Fruit fly (Drosophila melanogaster) whole organism, embryonic: ENCODE measurements around the gene Rbf2.
A peak's percentile ranks its signal among the peaks of the same experiment; 100 is the strongest.

Source experiments
- Awh ChIP-seq: fragments of 200-800 bp; sonication (Bioruptor generic); IDR thresholded peaks from 2 replicates; pipeline ENCODE4, ENCODE4 v1.3.6; 2022; ENCODE audit warnings: missing biosample characterization, missing genetic modification characterization
- CG10565 ChIP-seq: fragments of 200-800 bp; sonication (Bioruptor generic); optimal IDR thresholded peaks from 3 replicates; lab custom pipeline; 2016; ENCODE audit warnings: missing biosample characterization, mild to moderate bottlenecking, missing genetic modification characterization
- CG10979 ChIP-seq: fragments of 200-800 bp; sonication (Bioruptor generic); optimal IDR thresholded peaks from 2 replicates; lab custom pipeline; 2018; ENCODE audit warnings: missing biosample characterization, mild to moderate bottlenecking, missing genetic modification characterization, moderate library complexity
- CG11456 ChIP-seq: fragments of 200-800 bp; sonication (Bioruptor generic); IDR thresholded peaks from 3 replicates; pipeline ENCODE4 v1.3.6; 2022; ENCODE audit warnings: missing biosample characterization, missing genetic modification characterization
- CG12659 ChIP-seq: fragments of 200-800 bp; sonication (Bioruptor generic); optimal IDR thresholded peaks from 3 replicates; lab custom pipeline; 2017; ENCODE audit warnings: mild to moderate bottlenecking, missing biosample characterization, missing genetic modification reagents, missing genetic modification characterization
- CG12769 ChIP-seq: fragments of 200-800 bp; sonication (Bioruptor generic); optimal IDR thresholded peaks from 2 replicates; lab custom pipeline; 2019; ENCODE audit warnings: missing biosample characterization, mild to moderate bottlenecking, missing genetic modification characterization, moderate library complexity
- CG14860 ChIP-seq: fragments of 200-800 bp; sonication (Bioruptor generic); IDR thresholded peaks from 3 replicates; pipeline ENCODE4 v1.3.6; 2022; ENCODE audit warnings: missing biosample characterization, missing genetic modification characterization; ENCODE audit not compliant: partially characterized antibody
- CG18476 ChIP-seq: fragments of 200-800 bp; sonication (Bioruptor generic); optimal IDR thresholded peaks from 2 replicates; lab custom pipeline; 2016; ENCODE audit warnings: missing biosample characterization, mild to moderate bottlenecking, missing genetic modification characterization
- CG2199 ChIP-seq: fragments of 200-800 bp; sonication (Bioruptor generic); IDR thresholded peaks from 3 replicates; pipeline ENCODE4 v1.3.6; 2022; ENCODE audit warnings: missing biosample characterization, missing genetic modification characterization
- CG31365 ChIP-seq: fragments of 200-800 bp; sonication (Bioruptor generic); optimal IDR thresholded peaks from 2 replicates; lab custom pipeline; 2018; ENCODE audit warnings: missing biosample characterization, mild to moderate bottlenecking, missing genetic modification characterization
- CG34376 ChIP-seq: fragments of 200-800 bp; sonication (Bioruptor generic); optimal IDR thresholded peaks from 2 replicates; lab custom pipeline; 2018; ENCODE audit warnings: missing biosample characterization, mild to moderate bottlenecking, missing genetic modification characterization
- CG6765 ChIP-seq: fragments of 200-800 bp; sonication (Bioruptor generic); optimal IDR thresholded peaks from 3 replicates; lab custom pipeline; 2017; ENCODE audit warnings: missing biosample characterization, mild to moderate bottlenecking, missing genetic modification characterization
- CG7839 ChIP-seq: fragments of 200-800 bp; sonication (Bioruptor generic); optimal IDR thresholded peaks from 3 replicates; lab custom pipeline; 2018; ENCODE audit warnings: missing biosample characterization, mild to moderate bottlenecking, missing genetic modification characterization, moderate library complexity
- CG7928 ChIP-seq: fragments of 200-800 bp; sonication (Bioruptor generic); optimal IDR thresholded peaks from 2 replicates; lab custom pipeline; 2017; ENCODE audit warnings: missing biosample characterization, mild to moderate bottlenecking, missing genetic modification characterization
- CG8290 ChIP-seq, 3 experiments: fragments of 200-800 bp; sonication (Bioruptor generic); optimal IDR thresholded peaks; 2 replicates each; lab custom pipeline; 2016 to 2019; ENCODE audit warnings: missing biosample characterization in 3 of 3, missing genetic modification characterization in 3 of 3, mild to moderate bottlenecking in 2 of 3, moderate library complexity in 1 of 3
- CG9437 ChIP-seq: fragments of 200-800 bp; sonication (Bioruptor generic); optimal IDR thresholded peaks from 2 replicates; lab custom pipeline; 2018; ENCODE audit warnings: missing biosample characterization, mild to moderate bottlenecking, missing genetic modification characterization
- CG9876 ChIP-seq: fragments of 200-800 bp; sonication (Bioruptor generic); optimal IDR thresholded peaks from 2 replicates; lab custom pipeline; 2016; ENCODE audit warnings: missing biosample characterization, missing genetic modification characterization
- Ets65A ChIP-seq: fragments of 200-800 bp; sonication (Bioruptor generic); peaks from one replicate; lab custom pipeline; 2016; ENCODE audit warnings: missing biosample characterization, missing genetic modification characterization
- H2.0 ChIP-seq: fragments of 200-800 bp; sonication (Bioruptor generic); IDR thresholded peaks from 2 replicates; pipeline ENCODE4 v1.3.6; 2022; ENCODE audit warnings: missing biosample characterization, missing genetic modification characterization
- Hr3 ChIP-seq: fragments of 200-800 bp; sonication (Bioruptor generic); optimal IDR thresholded peaks from 3 replicates; lab custom pipeline; 2016; ENCODE audit warnings: missing biosample characterization, missing genetic modification characterization
- Med ChIP-seq: fragments of 200-800 bp; sonication (Bioruptor generic); peaks from one replicate; lab custom pipeline; 2016; ENCODE audit warnings: missing biosample characterization, missing genetic modification characterization, mild to moderate bottlenecking, inconsistent platforms, moderate library complexity
- Mrtf ChIP-seq: fragments of 200-800 bp; sonication (Bioruptor generic); IDR thresholded peaks from 3 replicates; pipeline ENCODE4 v1.3.6; 2022; ENCODE audit warnings: missing biosample characterization, missing genetic modification characterization
- Nf-YA ChIP-seq: fragments of 200-800 bp; sonication (Bioruptor generic); IDR thresholded peaks from 2 replicates; pipeline ENCODE4 v1.3.6; 2022; ENCODE audit warnings: missing biosample characterization, missing genetic modification characterization
- Nf-YC ChIP-seq: fragments of 200-800 bp; optimal IDR thresholded peaks from 3 replicates; lab custom pipeline; 2019; ENCODE audit warnings: missing biosample characterization, mild to moderate bottlenecking, missing genetic modification characterization, moderate library complexity
- Oli ChIP-seq: fragments of 200-800 bp; sonication (Bioruptor generic); optimal IDR thresholded peaks from 2 replicates; lab custom pipeline; 2018; ENCODE audit warnings: missing biosample characterization, mild to moderate bottlenecking, missing genetic modification characterization, moderate library complexity
- PHDP ChIP-seq: fragments of 200-800 bp; sonication (Bioruptor generic); optimal IDR thresholded peaks from 3 replicates; lab custom pipeline; 2018; ENCODE audit warnings: missing biosample characterization, mild to moderate bottlenecking, missing genetic modification characterization, moderate library complexity
- Pdp1 ChIP-seq, 2 experiments: fragments of 200-800 bp; sonication (Bioruptor generic); optimal IDR thresholded peaks; 3 replicates each; lab custom pipeline; 2016; ENCODE audit warnings: missing biosample characterization in 2 of 2, missing genetic modification characterization in 2 of 2, mild to moderate bottlenecking in 1 of 2, moderate library complexity in 1 of 2
- Sox100B ChIP-seq: fragments of 200-800 bp; sonication (Bioruptor generic); optimal IDR thresholded peaks from 3 replicates; lab custom pipeline; 2018; ENCODE audit warnings: missing biosample characterization, mild to moderate bottlenecking, missing genetic modification characterization
- Sry-β ChIP-seq: fragments of 200-800 bp; sonication (Bioruptor generic); optimal IDR thresholded peaks from 2 replicates; lab custom pipeline; 2018; ENCODE audit warnings: missing biosample characterization, mild to moderate bottlenecking, missing genetic modification characterization, moderate library complexity
- TFAM ChIP-seq: fragments of 200-800 bp; sonication (Bioruptor generic); optimal IDR thresholded peaks from 2 replicates; lab custom pipeline; 2017; ENCODE audit warnings: missing biosample characterization, missing genetic modification characterization, inconsistent platforms
- bbx ChIP-seq: fragments of 200-800 bp; sonication (Bioruptor generic); IDR thresholded peaks from 2 replicates; pipeline ENCODE4 v1.3.6; 2022; ENCODE audit warnings: missing biosample characterization, missing genetic modification characterization; ENCODE audit not compliant: partially characterized antibody
- crc ChIP-seq: fragments of 200-800 bp; sonication (Bioruptor generic); optimal IDR thresholded peaks from 2 replicates; lab custom pipeline; 2016; ENCODE audit warnings: missing biosample characterization, missing genetic modification characterization
- crp ChIP-seq, 2 experiments: fragments of 200-800 bp; sonication (Bioruptor generic); optimal IDR thresholded peaks; 2 replicates in 1 of 2; 3 replicates in 1 of 2; lab custom pipeline; 2017; ENCODE audit warnings: missing biosample characterization in 2 of 2, missing genetic modification characterization in 2 of 2, mild to moderate bottlenecking in 1 of 2, moderate library complexity in 1 of 2
- grn ChIP-seq: fragments of 200-800 bp; sonication (Bioruptor generic); optimal IDR thresholded peaks from 3 replicates; lab custom pipeline; 2017; ENCODE audit warnings: missing biosample characterization, missing genetic modification characterization
- gro ChIP-seq: fragments of 200-800 bp; sonication (Bioruptor generic); optimal IDR thresholded peaks from 2 replicates; lab custom pipeline; 2016; ENCODE audit warnings: missing biosample characterization, missing genetic modification characterization
- kay ChIP-seq: fragments of 200-800 bp; sonication (Bioruptor generic); optimal IDR thresholded peaks from 2 replicates; lab custom pipeline; 2016; ENCODE audit warnings: missing biosample characterization, missing genetic modification characterization
- lov ChIP-seq, 2 experiments: fragments of 200-800 bp in 1 of 2; fragments of >200 bp in 1 of 2; sonication (Bioruptor generic) in 1 of 2; IDR thresholded peaks in 1 of 2; optimal IDR thresholded peaks in 1 of 2; 2 replicates in 1 of 2; 3 replicates in 1 of 2; pipeline versions ENCODE4 v1.3.6 to Lab custom; 2017 to 2022; ENCODE audit warnings: missing biosample characterization in 1 of 2, missing genetic modification characterization in 1 of 2
- luna ChIP-seq: fragments of 200-800 bp; sonication (Bioruptor generic); optimal IDR thresholded peaks from 2 replicates; lab custom pipeline; 2016; ENCODE audit warnings: missing biosample characterization, missing genetic modification characterization
- phol ChIP-seq: fragments of 200-800 bp; sonication (Bioruptor generic); optimal IDR thresholded peaks from 3 replicates; lab custom pipeline; 2018; ENCODE audit warnings: missing biosample characterization, mild to moderate bottlenecking, missing genetic modification characterization, moderate library complexity
- repo ChIP-seq: fragments of 200-800 bp; sonication (Bioruptor generic); optimal IDR thresholded peaks from 2 replicates; lab custom pipeline; 2016; ENCODE audit warnings: missing biosample characterization, missing genetic modification characterization
- scrt ChIP-seq: fragments of 200-800 bp; sonication (Bioruptor generic); optimal IDR thresholded peaks from 2 replicates; lab custom pipeline; 2018; ENCODE audit warnings: missing biosample characterization, mild to moderate bottlenecking, missing genetic modification characterization, moderate library complexity
- sd ChIP-seq: fragments of 200-800 bp; sonication (Bioruptor generic); optimal IDR thresholded peaks from 3 replicates; lab custom pipeline; 2018; ENCODE audit warnings: missing biosample characterization, mild to moderate bottlenecking, missing genetic modification characterization, moderate library complexity
- seq ChIP-seq: fragments of 200-800 bp; sonication (Bioruptor generic); IDR thresholded peaks from 2 replicates; pipeline ENCODE4 v1.3.6; 2022; ENCODE audit warnings: missing biosample characterization, missing genetic modification characterization
- sim ChIP-seq: fragments of 200-800 bp; sonication (Bioruptor generic); IDR thresholded peaks from 2 replicates; pipeline ENCODE4 v1.3.6; 2022; ENCODE audit warnings: missing biosample characterization, missing genetic modification characterization
- slou ChIP-seq: fragments of 200-800 bp; sonication (Bioruptor generic); optimal IDR thresholded peaks from 3 replicates; lab custom pipeline; 2016; ENCODE audit warnings: missing biosample characterization, missing genetic modification characterization
- sug ChIP-seq: fragments of 200-800 bp; optimal IDR thresholded peaks from 2 replicates; lab custom pipeline; 2019; ENCODE audit warnings: missing biosample characterization, mild to moderate bottlenecking, missing genetic modification characterization, moderate library complexity
- vnd ChIP-seq: fragments of 200-800 bp; sonication (Bioruptor generic); IDR thresholded peaks from 3 replicates; pipeline ENCODE4 v1.3.6; 2022; ENCODE audit warnings: missing biosample characterization, missing genetic modification characterization; ENCODE audit not compliant: partially characterized antibody
- zen2 ChIP-seq: fragments of 200-800 bp; sonication (Bioruptor generic); IDR thresholded peaks from 3 replicates; pipeline ENCODE4 v1.3.6; 2022; ENCODE audit warnings: missing biosample characterization, missing genetic modification characterization; ENCODE audit not compliant: partially characterized antibody

Gene Rbf2

DNA sequence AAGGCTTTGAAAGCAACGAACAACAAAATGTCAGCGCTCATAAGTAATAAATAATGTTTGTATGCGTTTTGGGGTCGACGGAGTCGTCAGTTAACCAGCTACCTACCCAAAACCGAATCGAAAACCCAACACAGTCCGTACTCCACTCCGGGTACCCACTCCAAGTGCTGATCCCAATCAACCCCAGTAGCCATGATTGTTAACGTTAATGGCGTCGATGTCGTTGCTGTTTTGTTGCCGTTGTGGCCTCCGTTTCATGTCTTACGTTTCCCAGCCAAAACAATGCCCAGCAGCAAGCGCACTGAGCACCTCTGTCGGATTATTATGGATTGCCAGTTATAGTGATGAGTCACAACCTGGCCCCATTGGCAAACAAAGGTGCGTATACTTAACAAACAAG lies 43.8 kb downstream of the Rbf2 start, which contains the start of gene GATAe (continued):
- no peak for TF ChIP-seq Sox100B (GFP tag; lab: Kevin White, UChicago)
- TF ChIP-seq crp (GFP tag; optimal IDR thresholded peaks at IDR 0.05; lab: Kevin White, UChicago), result no peak
- 0 out of 2 replicates have a peak, but pooled peaks have one; percentile 14 for TF ChIP-seq bbx (GFP tag; lab: Robert Waterston, UW)
- no peak for TF ChIP-seq TFAM (GFP tag; lab: Kevin White, UChicago)
- no peak for TF ChIP-seq CG10979
- peak; percentile 47 for TF ChIP-seq Med (GFP tag; lab: Kevin White, UChicago)
- TF ChIP-seq Nf-YA, result no peak
- TF ChIP-seq CG18476 (GFP tag; lab: Kevin White, UChicago), result no peak
- TF ChIP-seq Oli (tag; lab: Kevin White, UChicago), result no peak
- TF ChIP-seq CG9876 (GFP tag; lab: Kevin White, UChicago), result no peak
- no peak for TF ChIP-seq scrt (GFP tag; lab: Kevin White, UChicago)
- TF ChIP-seq Sry-β (GFP tag; lab: Kevin White, UChicago), result peak; percentile 48
- no peak for TF ChIP-seq lov (optimal IDR thresholded peaks at IDR 0.05; lab: Kevin White, UChicago)
- no peak for TF ChIP-seq lov (GFP tag; IDR thresholded peaks at IDR 0.05; lab: Robert Waterston, UW)
- no peak for TF ChIP-seq Hr3 (GFP tag; lab: Kevin White, UChicago)
- TF ChIP-seq Mrtf (GFP tag; lab: Robert Waterston, UW), result no peak
- no peak for TF ChIP-seq luna (GFP tag; lab: Kevin White, UChicago)
- no peak for TF ChIP-seq CG8290 (GFP tag; optimal IDR thresholded peaks at IDR 0.05; lab: Kevin White, UChicago)
- peak in 1 of 2 experiments; percentile 17 for TF ChIP-seq CG8290 (tag; optimal IDR thresholded peaks at IDR 0.05; lab: Kevin White, UChicago)
- 0 out of 3 replicates have a peak, but pooled peaks have one; percentile 24 for TF ChIP-seq vnd (GFP tag; lab: Robert Waterston, UW)
- no peak for TF ChIP-seq CG14860 (GFP tag; lab: Robert Waterston, UW)
- TF ChIP-seq Nf-YC (tag; lab: Kevin White, UChicago), result peak; percentile 20
- peak; percentile 18 for TF ChIP-seq phol (tag; lab: Kevin White, UChicago)
- no peak for TF ChIP-seq CG12769 (tag; lab: Kevin White, UChicago)
- TF ChIP-seq H2.0, result no peak
- TF ChIP-seq CG6765 (GFP tag; lab: Kevin White, UChicago), result no peak
- TF ChIP-seq CG7839 (tag; lab: Kevin White, UChicago), result no peak
- no peak for TF ChIP-seq slou (GFP tag; lab: Kevin White, UChicago)
- TF ChIP-seq repo (GFP tag; lab: Kevin White, UChicago), result no peak
- TF ChIP-seq CG9437, result peak; percentile 9
- no peak for TF ChIP-seq zen2 (GFP tag; lab: Robert Waterston, UW)
- TF ChIP-seq CG12659 (GFP tag; lab: Kevin White, UChicago), result no peak
- TF ChIP-seq kay (GFP tag; lab: Kevin White, UChicago), result peak; percentile 27
- TF ChIP-seq sim (GFP tag; lab: Robert Waterston, UW), result 0 out of 2 replicates have a peak, but pooled peaks have one; percentile 40
- no peak for TF ChIP-seq CG31365 (tag; lab: Kevin White, UChicago)

DNA sequence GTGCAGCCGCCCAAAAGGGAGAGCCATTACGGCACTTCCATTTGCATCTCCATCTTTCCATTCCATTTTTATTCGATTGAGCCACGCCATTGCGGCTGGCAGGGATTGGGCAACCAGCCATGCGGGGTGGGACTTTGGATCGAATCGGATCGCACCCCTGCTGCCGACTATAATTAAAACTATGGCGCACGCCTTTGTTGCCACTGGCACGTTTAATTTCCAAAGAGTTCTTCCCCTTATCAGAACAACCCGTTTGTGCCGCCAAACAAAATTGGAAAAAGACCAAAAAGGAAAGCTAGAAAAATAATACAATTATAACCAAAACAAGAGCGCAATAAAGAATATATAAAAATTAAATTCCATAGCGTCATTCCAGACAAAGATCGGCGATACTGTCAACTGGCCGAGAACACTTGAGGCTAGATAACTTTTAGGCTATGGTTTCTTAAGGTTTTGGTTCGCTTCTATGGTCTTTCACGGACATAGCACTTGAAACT lies 44.8 kb downstream of the Rbf2 start:
- no peak for TF ChIP-seq PHDP (tag; lab: Kevin White, UChicago)
- 0 out of 3 replicates have a peak, but pooled peaks have one; percentile 53 for TF ChIP-seq CG2199 (GFP tag; lab: Robert Waterston, UW)
- peak; percentile 67 for TF ChIP-seq phol (tag; lab: Kevin White, UChicago)
- peak; percentile 78 for TF ChIP-seq Ets65A (GFP tag; lab: Kevin White, UChicago)
- TF ChIP-seq CG11456, result 0 out of 3 replicates have a peak, but pooled peaks have one; percentile 54
- TF ChIP-seq CG10565 (GFP tag; lab: Kevin White, UChicago), result no peak
- TF ChIP-seq Nf-YC (tag; lab: Kevin White, UChicago), result peak; percentile 89
- peak; percentile 25; the same call in 1 of the 2 replicates for TF ChIP-seq seq (GFP tag; lab: Robert Waterston, UW)
- peak; percentile 50 for TF ChIP-seq sug
- TF ChIP-seq Awh, result no peak
- peak; percentile 65 for TF ChIP-seq sd (tag; lab: Kevin White, UChicago)
- TF ChIP-seq CG34376 (GFP tag; lab: Kevin White, UChicago), result peak; percentile 45
- peak in 1 of 2 experiments; percentile 2 for TF ChIP-seq Pdp1 (GFP tag; optimal IDR thresholded peaks at IDR 0.05; lab: Kevin White, UChicago)
- no peak for TF ChIP-seq crc
- TF ChIP-seq CG7928, result no peak
- peak; percentile 78 for TF ChIP-seq grn
- no peak for TF ChIP-seq gro
